Worm (Caenorhabditis elegans) whole organism, early embryonic: ENCODE measurements around the gene sco-1.

Source experiments
- F13C5.2 ChIP-seq: sonication (generic microtip); optimal IDR thresholded peaks from 2 replicates; lab custom pipeline; 2017; ENCODE audit warnings: mild to moderate bottlenecking, missing genetic modification characterization, inconsistent platforms, missing compliant biosample characterization
- aly-1 ChIP-seq: sonication (generic microtip); optimal IDR thresholded peaks from 2 replicates; lab custom pipeline; 2016; ENCODE audit warnings: missing genetic modification characterization, missing compliant biosample characterization
- ama-1 ChIP-seq: fragments of 150-350 bp; optimal IDR thresholded peaks from 2 replicates; lab custom pipeline; 2014
- ceh-13 ChIP-seq: fragments of 200-800 bp; sonication (Bioruptor generic); optimal IDR thresholded peaks from 2 replicates; lab custom pipeline; 2018; ENCODE audit warnings: mild to moderate bottlenecking, missing genetic modification characterization, missing compliant biosample characterization
- flt-1 ChIP-seq: fragments of 200-800 bp; sonication (Bioruptor generic); IDR thresholded peaks from 2 replicates; pipeline ENCODE4 v1.3.6; 2022; ENCODE audit warnings: missing genetic modification characterization, missing compliant biosample characterization
- hmg-4 ChIP-seq: fragments of 200-800 bp; sonication (Bioruptor generic); optimal IDR thresholded peaks from 2 replicates; lab custom pipeline; 2018; ENCODE audit warnings: mild to moderate bottlenecking, missing genetic modification characterization, missing compliant biosample characterization
- hnd-1 ChIP-seq: sonication (generic microtip); optimal IDR thresholded peaks from 2 replicates; lab custom pipeline; 2016; ENCODE audit warnings: missing genetic modification characterization, missing compliant biosample characterization
- pes-1 ChIP-seq: fragments of 200-800 bp; sonication (Bioruptor generic); IDR thresholded peaks from 2 replicates; pipeline ENCODE4 v1.3.6; 2022; ENCODE audit warnings: missing genetic modification reagents, missing genetic modification characterization, missing compliant biosample characterization

DNA sequence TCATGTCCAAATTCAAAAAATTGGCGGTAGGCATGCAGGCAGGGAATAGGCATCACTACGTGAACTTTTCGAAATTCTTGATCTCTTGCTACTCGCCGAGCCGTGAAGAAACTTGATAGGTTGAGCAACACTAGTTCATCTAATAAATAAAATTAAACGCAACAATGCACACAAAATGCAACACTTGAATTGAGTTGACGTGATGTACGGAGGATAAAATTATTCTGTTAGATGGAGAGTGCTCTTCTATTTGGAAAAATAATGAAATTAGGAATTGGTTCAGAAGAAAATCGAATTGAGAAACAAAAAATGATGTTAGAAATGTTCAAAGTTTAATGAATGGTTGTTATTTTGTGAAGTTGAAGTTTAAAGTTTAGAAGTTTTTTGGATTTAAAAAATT is 22.5 kb upstream of the sco-1 start:
- no peak for TF ChIP-seq ama-1 (lab: Kevin White, UChicago)
- no peak for TF ChIP-seq ceh-13
- TF ChIP-seq aly-1 (tag; lab: Kevin White, UChicago), result no peak
- TF ChIP-seq hmg-4 (GFP tag; lab: Kevin White, UChicago), result no peak
- no peak for TF ChIP-seq pes-1 (GFP tag; lab: Robert Waterston, UW)
- TF ChIP-seq hnd-1 (tag; lab: Kevin White, UChicago), result no peak
- no peak for TF ChIP-seq F13C5.2 (tag; lab: Kevin White, UChicago)
- TF ChIP-seq flt-1 (GFP tag; lab: Robert Waterston, UW), result no peak
